Fruit fly (Drosophila melanogaster) whole organism, embryonic: ENCODE measurements around the gene CG9449.

Experiments used
- C15 ChIP-seq: fragments of 200-800 bp; sonication (Bioruptor generic); IDR thresholded peaks from 3 replicates; pipeline ENCODE4 v1.3.6; 2022; ENCODE audit warnings: missing biosample characterization, missing genetic modification characterization
- CG10321 ChIP-seq: fragments of 200-800 bp; sonication (Bioruptor generic); IDR thresholded peaks from 2 replicates; pipeline ENCODE4 v1.3.6; 2022; ENCODE audit warnings: missing biosample characterization, missing genetic modification characterization
- CG11723 ChIP-seq: fragments of 200-800 bp; sonication (Bioruptor generic); optimal IDR thresholded peaks from 2 replicates; lab custom pipeline; 2017; ENCODE audit warnings: missing biosample characterization, mild to moderate bottlenecking, missing genetic modification characterization
- CG12769 ChIP-seq: fragments of 200-800 bp; sonication (Bioruptor generic); optimal IDR thresholded peaks from 2 replicates; lab custom pipeline; 2019; ENCODE audit warnings: missing biosample characterization, mild to moderate bottlenecking, missing genetic modification characterization, moderate library complexity
- CG13123 ChIP-seq: fragments of 200-800 bp; sonication (Bioruptor generic); optimal IDR thresholded peaks from 2 replicates; lab custom pipeline; 2016; ENCODE audit warnings: missing biosample characterization, missing genetic modification characterization
- CG13296 ChIP-seq: fragments of 200-800 bp; sonication (Bioruptor generic); optimal IDR thresholded peaks from 3 replicates; lab custom pipeline; 2018; ENCODE audit warnings: missing biosample characterization, mild to moderate bottlenecking, missing genetic modification characterization
- CG13624 ChIP-seq: fragments of 200-800 bp; sonication (Bioruptor generic); optimal IDR thresholded peaks from 2 replicates; lab custom pipeline; 2016; ENCODE audit warnings: missing biosample characterization, missing genetic modification characterization
- CG13894 ChIP-seq: fragments of 200-800 bp; sonication (Bioruptor generic); optimal IDR thresholded peaks from 3 replicates; lab custom pipeline; 2018; ENCODE audit warnings: missing biosample characterization, mild to moderate bottlenecking, missing genetic modification characterization, moderate library complexity
- CG17802 ChIP-seq: fragments of 200-800 bp; sonication (Bioruptor generic); optimal IDR thresholded peaks from 2 replicates; lab custom pipeline; 2018; ENCODE audit warnings: missing biosample characterization, mild to moderate bottlenecking, missing genetic modification characterization, moderate library complexity
- CG17829 ChIP-seq: fragments of 200-800 bp; optimal IDR thresholded peaks from 2 replicates; lab custom pipeline; 2019; ENCODE audit warnings: missing biosample characterization, mild to moderate bottlenecking, missing genetic modification characterization, moderate library complexity
- CG18599 ChIP-seq: fragments of 200-800 bp; sonication (Bioruptor generic); optimal IDR thresholded peaks from 3 replicates; lab custom pipeline; 2017; ENCODE audit warnings: missing biosample characterization, missing genetic modification characterization, mild to moderate bottlenecking, moderate library complexity, missing genetic modification reagents
- CG5180 ChIP-seq: fragments of 200-800 bp; sonication (Bioruptor generic); optimal IDR thresholded peaks from 3 replicates; lab custom pipeline; 2017; ENCODE audit warnings: missing biosample characterization, missing genetic modification characterization, mild to moderate bottlenecking, moderate library complexity, missing genetic modification reagents
- CG7928 ChIP-seq: fragments of 200-800 bp; sonication (Bioruptor generic); optimal IDR thresholded peaks from 2 replicates; lab custom pipeline; 2017; ENCODE audit warnings: missing biosample characterization, mild to moderate bottlenecking, missing genetic modification characterization
- CG8924 ChIP-seq: fragments of 200-800 bp; optimal IDR thresholded peaks from 3 replicates; lab custom pipeline; 2019; ENCODE audit warnings: missing biosample characterization, mild to moderate bottlenecking, missing genetic modification characterization, moderate library complexity
- CG8944 ChIP-seq: fragments of 200-800 bp; sonication (Bioruptor generic); optimal IDR thresholded peaks from 3 replicates; lab custom pipeline; 2016; ENCODE audit warnings: missing biosample characterization, missing genetic modification characterization
- Chrac-16 ChIP-seq: fragments of 200-800 bp; sonication (Bioruptor generic); optimal IDR thresholded peaks from 3 replicates; lab custom pipeline; 2016; ENCODE audit warnings: missing biosample characterization, missing genetic modification characterization
- Eip74EF ChIP-seq, 2 experiments: fragments of 200-800 bp in 1 of 2; fragments of >200 bp in 1 of 2; sonication (Bioruptor generic) in 1 of 2; optimal IDR thresholded peaks; 2 replicates each; lab custom pipeline; 2017 to 2019; ENCODE audit warnings: missing biosample characterization in 2 of 2, missing genetic modification characterization in 2 of 2, mild to moderate bottlenecking in 1 of 2, moderate library complexity in 1 of 2
- H15 ChIP-seq: fragments of 200-800 bp; sonication (Bioruptor generic); IDR thresholded peaks from 3 replicates; pipeline ENCODE4 v1.3.6; 2022; ENCODE audit warnings: missing biosample characterization, missing genetic modification characterization
- Lhr ChIP-seq: fragments of 200-800 bp; sonication (Bioruptor generic); optimal IDR thresholded peaks from 3 replicates; lab custom pipeline; 2017; ENCODE audit warnings: mild to moderate bottlenecking, missing biosample characterization, missing genetic modification reagents, missing genetic modification characterization
- MTF-1 ChIP-seq: fragments of 200-800 bp; sonication (Bioruptor generic); optimal IDR thresholded peaks from 2 replicates; lab custom pipeline; 2018; ENCODE audit warnings: missing biosample characterization, mild to moderate bottlenecking, missing genetic modification characterization, borderline replicate concordance
- Med ChIP-seq: fragments of 200-800 bp; sonication (Bioruptor generic); peaks from one replicate; lab custom pipeline; 2016; ENCODE audit warnings: missing biosample characterization, missing genetic modification characterization, mild to moderate bottlenecking, inconsistent platforms, moderate library complexity
- NC2β ChIP-seq: fragments of 200-800 bp; sonication (Bioruptor generic); optimal IDR thresholded peaks from 2 replicates; lab custom pipeline; 2016; ENCODE audit warnings: missing biosample characterization, missing genetic modification characterization
- NfI ChIP-seq: fragments of 200-800 bp; sonication (Bioruptor generic); optimal IDR thresholded peaks from 3 replicates; lab custom pipeline; 2018; ENCODE audit warnings: missing biosample characterization, mild to moderate bottlenecking, missing genetic modification characterization, moderate library complexity
- Sry-δ ChIP-seq: fragments of 200-800 bp; sonication (Bioruptor generic); optimal IDR thresholded peaks from 2 replicates; lab custom pipeline; 2016; ENCODE audit warnings: missing biosample characterization, missing genetic modification characterization
- Taf1 ChIP-seq: fragments of 200-800 bp; sonication (Bioruptor generic); IDR thresholded peaks from 2 replicates; pipeline ENCODE4 v1.3.6; 2022; ENCODE audit warnings: missing biosample characterization, missing genetic modification characterization
- ac ChIP-seq: fragments of 200-800 bp; sonication (Bioruptor generic); optimal IDR thresholded peaks from 3 replicates; lab custom pipeline; 2017; ENCODE audit warnings: missing biosample characterization, mild to moderate bottlenecking, missing genetic modification characterization
- al ChIP-seq: fragments of 200-800 bp; sonication (Bioruptor generic); IDR thresholded peaks from 2 replicates; pipeline ENCODE4 v1.3.6; 2022; ENCODE audit warnings: missing biosample characterization, missing genetic modification characterization
- aop ChIP-seq: fragments of 200-800 bp; sonication (Bioruptor generic); IDR thresholded peaks from 2 replicates; pipeline ENCODE4 v1.3.6; 2022; ENCODE audit warnings: missing biosample characterization, missing genetic modification characterization
- az2 ChIP-seq: fragments of 200-800 bp; sonication (Bioruptor generic); optimal IDR thresholded peaks from 3 replicates; lab custom pipeline; 2016; ENCODE audit warnings: missing biosample characterization, missing genetic modification characterization
- bigmax ChIP-seq: fragments of 200-800 bp; sonication (Bioruptor generic); optimal IDR thresholded peaks from 2 replicates; lab custom pipeline; 2018; ENCODE audit warnings: missing biosample characterization, mild to moderate bottlenecking, missing genetic modification characterization
- bowl ChIP-seq: fragments of 200-800 bp; sonication (Bioruptor generic); IDR thresholded peaks from 2 replicates; pipeline ENCODE4 v1.3.6; 2022; ENCODE audit warnings: missing biosample characterization, missing genetic modification characterization
- br ChIP-seq: fragments of >200 bp; optimal IDR thresholded peaks from 2 replicates; lab custom pipeline; 2017
- chinmo ChIP-seq: fragments of 200-800 bp; sonication (Bioruptor generic); IDR thresholded peaks from 4 replicates; pipeline ENCODE4 v1.3.6; 2022; ENCODE audit warnings: missing biosample characterization, missing genetic modification characterization; ENCODE audit not compliant: partially characterized antibody
- chm ChIP-seq: fragments of 200-800 bp; sonication (Bioruptor generic); IDR thresholded peaks from 2 replicates; pipeline ENCODE4 v1.3.6; 2022; ENCODE audit warnings: missing biosample characterization, missing genetic modification characterization
- crol ChIP-seq: fragments of 200-800 bp; sonication (Bioruptor generic); IDR thresholded peaks from 2 replicates; pipeline ENCODE4 v1.3.6; 2022; ENCODE audit warnings: missing biosample characterization, missing genetic modification characterization
- crp ChIP-seq, 2 experiments: fragments of 200-800 bp; sonication (Bioruptor generic); optimal IDR thresholded peaks; 2 replicates in 1 of 2; 3 replicates in 1 of 2; lab custom pipeline; 2017; ENCODE audit warnings: missing biosample characterization in 2 of 2, missing genetic modification characterization in 2 of 2, mild to moderate bottlenecking in 1 of 2, moderate library complexity in 1 of 2
- dati ChIP-seq: fragments of 200-800 bp; sonication (Bioruptor generic); IDR thresholded peaks from 2 replicates; pipeline ENCODE4 v1.3.6; 2022; ENCODE audit warnings: missing biosample characterization, missing genetic modification characterization
- disco-r ChIP-seq: fragments of 200-800 bp; sonication (Bioruptor generic); optimal IDR thresholded peaks from 2 replicates; lab custom pipeline; 2016; ENCODE audit warnings: missing biosample characterization, missing genetic modification characterization
- gem ChIP-seq: fragments of 200-800 bp; sonication (Bioruptor generic); optimal IDR thresholded peaks from 2 replicates; lab custom pipeline; 2019; ENCODE audit warnings: missing biosample characterization, mild to moderate bottlenecking, missing genetic modification characterization, moderate library complexity
- gt ChIP-seq: fragments of 200-800 bp; sonication (Bioruptor generic); IDR thresholded peaks from 2 replicates; pipeline ENCODE4 v1.3.6; 2022; ENCODE audit warnings: missing biosample characterization, missing genetic modification characterization
- kay ChIP-seq: fragments of 200-800 bp; sonication (Bioruptor generic); optimal IDR thresholded peaks from 2 replicates; lab custom pipeline; 2016; ENCODE audit warnings: missing biosample characterization, missing genetic modification characterization
- nom ChIP-seq: fragments of 200-800 bp; sonication (Bioruptor generic); optimal IDR thresholded peaks from 2 replicates; lab custom pipeline; 2017; ENCODE audit warnings: missing biosample characterization, missing genetic modification characterization, mild to moderate bottlenecking, moderate library complexity, missing genetic modification reagents
- pita ChIP-seq: fragments of 200-800 bp; sonication (Bioruptor generic); optimal IDR thresholded peaks from 2 replicates; lab custom pipeline; 2017; ENCODE audit warnings: missing biosample characterization, mild to moderate bottlenecking, missing genetic modification characterization
- sc ChIP-seq, 3 experiments: fragments of >200 bp in 2 of 3; fragments of 200-800 bp in 1 of 3; sonication (Bioruptor generic) in 1 of 3; optimal IDR thresholded peaks; 2 replicates in 2 of 3; 3 replicates in 1 of 3; lab custom pipeline; 2017; ENCODE audit warnings: mild to moderate bottlenecking in 1 of 3, missing biosample characterization in 1 of 3, missing genetic modification characterization in 1 of 3, missing genetic modification reagents in 1 of 3
- sd ChIP-seq: fragments of 200-800 bp; sonication (Bioruptor generic); optimal IDR thresholded peaks from 3 replicates; lab custom pipeline; 2018; ENCODE audit warnings: missing biosample characterization, mild to moderate bottlenecking, missing genetic modification characterization, moderate library complexity
- sens ChIP-seq: fragments of 200-800 bp; sonication (Bioruptor generic); peaks from one replicate; lab custom pipeline; 2016; ENCODE audit warnings: missing biosample characterization, missing genetic modification characterization
- seq ChIP-seq: fragments of 200-800 bp; sonication (Bioruptor generic); IDR thresholded peaks from 2 replicates; pipeline ENCODE4 v1.3.6; 2022; ENCODE audit warnings: missing biosample characterization, missing genetic modification characterization
- slbo ChIP-seq: fragments of 200-800 bp; sonication (Bioruptor generic); IDR thresholded peaks from 2 replicates; pipeline ENCODE4 v1.3.6; 2022; ENCODE audit warnings: missing biosample characterization, missing genetic modification characterization
- vvl ChIP-seq: fragments of 200-800 bp; sonication (Bioruptor generic); IDR thresholded peaks from 2 replicates; pipeline ENCODE4 v1.3.6; 2022; ENCODE audit warnings: missing biosample characterization, missing genetic modification characterization
- wek ChIP-seq: fragments of 200-800 bp; sonication (Bioruptor generic); optimal IDR thresholded peaks from 3 replicates; lab custom pipeline; 2018; ENCODE audit warnings: missing biosample characterization, mild to moderate bottlenecking, missing genetic modification characterization, moderate library complexity

CG9449 gene

dm6 chr3L:19516547-19516946 is 19.0 kb upstream of the CG9449 start:
- peak; percentile 63 for TF ChIP-seq CG13123 (GFP tag; lab: Kevin White, UChicago)
- TF ChIP-seq CG8944 (GFP tag; lab: Kevin White, UChicago), result peak; percentile 86
- TF ChIP-seq CG13894 (tag; lab: Kevin White, UChicago), result peak; percentile 78
- TF ChIP-seq al, result peak; percentile 91
- TF ChIP-seq CG8924 (tag; lab: Kevin White, UChicago), result no peak
- peak; percentile 68 for TF ChIP-seq CG12769 (tag; lab: Kevin White, UChicago)
- peak; percentile 27 for TF ChIP-seq ac (GFP tag; lab: Kevin White, UChicago)
- TF ChIP-seq MTF-1 (GFP tag; lab: Kevin White, UChicago), result peak; percentile 90
- no peak for TF ChIP-seq sc (optimal IDR thresholded peaks at IDR 0.05; lab: Kevin White, UChicago)
- TF ChIP-seq sc (GFP tag; optimal IDR thresholded peaks at IDR 0.05; lab: Kevin White, UChicago), result peak; percentile 46
- TF ChIP-seq sd (tag; lab: Kevin White, UChicago), result no peak
- TF ChIP-seq bigmax (GFP tag; lab: Kevin White, UChicago), result peak; percentile 30
- no peak for TF ChIP-seq chinmo (GFP tag; lab: Robert Waterston, UW)
- TF ChIP-seq crp (GFP tag; optimal IDR thresholded peaks at IDR 0.05; lab: Kevin White, UChicago), result peak in 1 of 2 experiments; percentile 50
- TF ChIP-seq Sry-δ (GFP tag; lab: Kevin White, UChicago), result peak; percentile 58
- peak; percentile 97 for TF ChIP-seq H15 (GFP tag; lab: Robert Waterston, UW)
- peak; percentile 61; the same call in 1 of the 2 replicates for TF ChIP-seq bowl (GFP tag; lab: Robert Waterston, UW)
- TF ChIP-seq CG13296 (GFP tag; lab: Kevin White, UChicago), result peak; percentile 70
- TF ChIP-seq CG10321, result peak; percentile 74
- TF ChIP-seq sens (GFP tag; lab: Kevin White, UChicago), result peak; percentile 97
- peak; percentile 89 for TF ChIP-seq C15 (GFP tag; lab: Robert Waterston, UW)
- peak; percentile 94 for TF ChIP-seq CG13624
- TF ChIP-seq disco-r, result peak; percentile 93
- peak; percentile 92 for TF ChIP-seq CG17802 (tag; lab: Kevin White, UChicago)
- TF ChIP-seq dati (GFP tag; lab: Robert Waterston, UW), result peak; percentile 89
- peak; percentile 83 for TF ChIP-seq Lhr
- TF ChIP-seq NfI (GFP tag; lab: Kevin White, UChicago), result peak; percentile 93
- TF ChIP-seq aop (GFP tag; lab: Robert Waterston, UW), result peak; percentile 60; the same call in 1 of the 2 replicates
- TF ChIP-seq slbo (GFP tag; lab: Robert Waterston, UW), result peak; percentile 95
- TF ChIP-seq seq (GFP tag; lab: Robert Waterston, UW), result peak; percentile 60; the same call in 1 of the 2 replicates
- peak; percentile 40 for TF ChIP-seq pita (GFP tag; lab: Kevin White, UChicago)
- TF ChIP-seq Taf1 (GFP tag; lab: Robert Waterston, UW), result peak; percentile 64; the same call in 1 of the 2 replicates
- peak; percentile 71 for TF ChIP-seq Chrac-16 (GFP tag; lab: Kevin White, UChicago)
- peak; percentile 63 for TF ChIP-seq CG11723 (GFP tag; lab: Kevin White, UChicago)
- TF ChIP-seq chm (GFP tag; lab: Robert Waterston, UW), result no peak
- TF ChIP-seq nom (GFP tag; lab: Kevin White, UChicago), result no peak
- TF ChIP-seq CG17829 (tag; lab: Kevin White, UChicago), result peak; percentile 82
- no peak; the same call in 1 of the 2 replicates for TF ChIP-seq crol (GFP tag; lab: Robert Waterston, UW)
- peak; percentile 74 for TF ChIP-seq kay (GFP tag; lab: Kevin White, UChicago)
- TF ChIP-seq gt (GFP tag; lab: Robert Waterston, UW), result peak; percentile 84
- TF ChIP-seq br, result no peak
- TF ChIP-seq Med (GFP tag; lab: Kevin White, UChicago), result peak; percentile 99
- TF ChIP-seq CG7928 (GFP tag; lab: Kevin White, UChicago), result peak; percentile 49
- TF ChIP-seq vvl, result peak; percentile 96
- TF ChIP-seq Eip74EF (GFP tag; optimal IDR thresholded peaks at IDR 0.05; lab: Kevin White, UChicago), result no peak
- TF ChIP-seq NC2β (GFP tag; lab: Kevin White, UChicago), result peak; percentile 93
- peak; percentile 81 for TF ChIP-seq gem (tag; lab: Kevin White, UChicago)
- TF ChIP-seq az2 (GFP tag; lab: Kevin White, UChicago), result peak; percentile 75
- TF ChIP-seq CG18599, result peak; percentile 84
- peak; percentile 76 for TF ChIP-seq wek (GFP tag; lab: Kevin White, UChicago)
- peak; percentile 67 for TF ChIP-seq CG5180 (GFP tag; lab: Kevin White, UChicago)
